Worm (Caenorhabditis elegans): Measurements from ENCODE around the gene C55A6.6.

DNA sequence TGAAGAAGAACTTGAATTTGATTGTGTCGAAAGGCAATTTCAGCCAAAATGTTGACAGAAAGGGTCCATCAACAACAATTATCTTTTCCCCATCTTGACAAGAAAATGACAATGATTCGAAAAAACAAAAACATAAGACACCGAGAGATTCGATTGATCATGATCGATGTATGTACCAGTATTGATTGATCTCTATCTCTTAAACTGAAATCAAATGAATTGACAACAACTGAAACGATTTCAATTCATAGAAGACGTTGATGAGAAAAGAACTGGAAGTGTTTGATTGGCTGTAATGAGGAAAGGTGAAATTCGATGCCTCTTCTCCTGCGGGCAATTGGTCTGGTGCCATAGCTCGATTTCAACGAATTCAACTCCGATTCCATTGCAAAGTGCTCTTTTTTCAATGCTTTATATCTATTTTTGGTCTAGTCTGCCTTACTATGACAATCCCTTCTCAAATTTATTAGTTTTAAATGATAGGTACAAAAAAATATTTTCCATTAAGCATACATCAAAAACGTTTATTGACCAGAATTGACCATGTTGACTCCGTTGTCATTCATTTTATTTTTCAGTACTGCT is 18.9 kb upstream of the C55A6.6 start:
- TF ChIP-seq elt-2 (tag; optimal IDR thresholded peaks at IDR 0.05), result no peak
- no peak for TF ChIP-seq hlh-30 (tag; optimal IDR thresholded peaks at IDR 0.05; ENCODE audit: insufficient read depth)
- no peak for TF ChIP-seq che-1 (tag; optimal IDR thresholded peaks at IDR 0.05)
- no peak for TF ChIP-seq npax-4 (tag; optimal IDR thresholded peaks at IDR 0.05)
